Worm (Caenorhabditis elegans): ENCODE data around the gene sqt-3.

- TF ChIP-seq aha-1 (tag; optimal IDR thresholded peaks at IDR 0.05) (no peak), nhr-77 (tag; optimal IDR thresholded peaks at IDR 0.05) (no peak), lin-15B (tag; optimal IDR thresholded peaks at IDR 0.05) (no peak), jun-1 (tag; optimal IDR thresholded peaks at IDR 0.05) (no peak), ceh-82 (tag; optimal IDR thresholded peaks at IDR 0.05) (no peak), fkh-8 (tag; optimal IDR thresholded peaks at IDR 0.05) (no peak), pax-3 (tag; optimal IDR thresholded peaks at IDR 0.05) (no peak), elt-3 (tag; optimal IDR thresholded peaks at IDR 0.05) (no peak), unc-86 (tag; optimal IDR thresholded peaks at IDR 0.05) (no peak), mdl-1 (tag; optimal IDR thresholded peaks at IDR 0.05) (no peak), isw-1 (GFP tag; IDR thresholded peaks at IDR 0.05) (no peak), dpl-1 (GFP tag; optimal IDR thresholded peaks at IDR 0.05) (no peak)
These were observed 45.5 kb upstream of the sqt-3 start, which contains the start of gene srg-45 for ce11 chrV:12307011-12307540.

Measured in whole organism, L1 larva.